Fruit fly (Drosophila melanogaster): ENCODE data around the gene Cmpk.

DNA sequence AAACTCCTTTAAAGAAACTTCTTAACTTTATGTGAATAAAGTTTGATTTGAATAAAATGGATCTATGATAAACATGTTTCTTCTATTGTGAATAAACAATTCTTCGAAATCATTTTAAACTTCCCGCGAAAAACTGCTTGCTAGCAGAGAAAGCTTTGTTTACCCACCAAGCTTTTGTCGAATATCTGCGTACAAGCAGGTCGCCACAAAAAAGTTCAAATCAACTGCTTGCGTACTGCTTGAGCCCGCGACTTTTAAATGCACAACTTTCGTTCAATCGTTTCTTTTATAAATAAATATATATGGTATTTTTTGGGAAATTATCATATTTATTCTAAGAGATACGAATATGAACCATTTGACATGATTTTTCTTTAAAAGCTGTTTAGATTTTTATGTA lies 48.2 kb upstream of the Cmpk start:
- no peak for TF ChIP-seq CG8478 (optimal IDR thresholded peaks at IDR 0.05)
- no peak for TF ChIP-seq CTCF (optimal IDR thresholded peaks at IDR 0.05)

Measured in S2 (cell line).